Worm (Caenorhabditis elegans) whole organism, L1 larva: ENCODE results near the gene xbx-5.
A peak's percentile ranks its signal among the peaks of the same experiment; 100 is the strongest.

Experiments used
- C16A3.4 ChIP-seq: fragments of 150-350 bp; optimal IDR thresholded peaks from 2 replicates; lab custom pipeline; 2014; ENCODE audit warnings: missing biosample characterization, missing genetic modification characterization
- C34B4.2 ChIP-seq: sonication (generic microtip); optimal IDR thresholded peaks from 2 replicates; lab custom pipeline; 2017; ENCODE audit warnings: mild to moderate bottlenecking, missing genetic modification characterization, missing compliant biosample characterization
- aha-1 ChIP-seq: fragments of 150-350 bp; optimal IDR thresholded peaks from 2 replicates; lab custom pipeline; 2014; ENCODE audit warnings: missing biosample characterization, missing genetic modification characterization
- alr-1 ChIP-seq: fragments of 200-800 bp; sonication (Bioruptor generic); optimal IDR thresholded peaks from 2 replicates; lab custom pipeline; 2018; ENCODE audit warnings: borderline replicate concordance, mild to moderate bottlenecking, missing genetic modification characterization, missing compliant biosample characterization
- blmp-1 ChIP-seq: fragments of 150-350 bp; optimal IDR thresholded peaks from 2 replicates; lab custom pipeline; 2014; ENCODE audit warnings: missing biosample characterization, missing genetic modification characterization
- ceh-8 ChIP-seq: fragments of 200-800 bp; sonication (Bioruptor generic); optimal IDR thresholded peaks from 2 replicates; lab custom pipeline; 2018; ENCODE audit warnings: mild to moderate bottlenecking, missing genetic modification characterization, moderate library complexity, missing compliant biosample characterization
- ceh-82 ChIP-seq, 3 experiments: fragments of 150-350 bp in 1 of 3; sonication (generic microtip) in 2 of 3; optimal IDR thresholded peaks; 2 replicates each; lab custom pipeline; 2014 to 2017; ENCODE audit warnings: missing biosample characterization in 3 of 3, missing genetic modification characterization in 3 of 3
- ceh-90 ChIP-seq: sonication (generic microtip); optimal IDR thresholded peaks from 2 replicates; lab custom pipeline; 2016; ENCODE audit warnings: missing genetic modification characterization, missing compliant biosample characterization
- dpl-1 ChIP-seq, 3 experiments: fragments of 150-350 bp in 2 of 3; sonication (generic microtip) in 1 of 3; optimal IDR thresholded peaks; 2 replicates each; lab custom pipeline; 2014 to 2017; ENCODE audit warnings: missing biosample characterization in 3 of 3, missing genetic modification characterization in 3 of 3, missing genetic modification reagents in 3 of 3
- dsc-1 ChIP-seq: sonication (generic microtip); optimal IDR thresholded peaks from 2 replicates; lab custom pipeline; 2016; ENCODE audit warnings: mild to moderate bottlenecking, missing genetic modification characterization, missing compliant biosample characterization
- efl-1 ChIP-seq, 4 experiments: fragments of 150-350 bp; optimal IDR thresholded peaks in 3 of 4; peaks in 1 of 4; 1 replicate in 1 of 4; 2 replicates in 3 of 4; lab custom pipeline; 2014; ENCODE audit warnings: missing biosample characterization in 2 of 4, missing genetic modification characterization in 2 of 4, missing genetic modification reagents in 2 of 4
- egl-27 ChIP-seq, 2 experiments: fragments of 150-350 bp in 1 of 2; sonication (generic microtip); optimal IDR thresholded peaks; 3 replicates each; lab custom pipeline; 2017 to 2018; ENCODE audit warnings: missing biosample characterization in 2 of 2, missing genetic modification characterization in 2 of 2, missing genetic modification reagents in 2 of 2
- elt-2 ChIP-seq: sonication (generic microtip); optimal IDR thresholded peaks from 2 replicates; lab custom pipeline; 2016; ENCODE audit warnings: missing genetic modification characterization, mild to moderate bottlenecking, inconsistent platforms, missing compliant biosample characterization, missing genetic modification reagents
- elt-3 ChIP-seq, 6 experiments: fragments of 150-350 bp in 1 of 6; sonication (generic microtip); optimal IDR thresholded peaks; 2 replicates each; lab custom pipeline; 2017 to 2018; ENCODE audit warnings: missing biosample characterization in 6 of 6, missing genetic modification characterization in 6 of 6, inconsistent platforms in 1 of 6
- ets-5 ChIP-seq: fragments of 200-800 bp; sonication (Bioruptor generic); IDR thresholded peaks from 2 replicates; pipeline ENCODE4 v1.3.6; 2022; ENCODE audit warnings: missing genetic modification characterization, missing compliant biosample characterization
- fkh-4 ChIP-seq: sonication (generic microtip); optimal IDR thresholded peaks from 2 replicates; lab custom pipeline; 2016; ENCODE audit warnings: missing compliant biosample characterization, missing genetic modification characterization, borderline replicate concordance
- fkh-8 ChIP-seq: sonication (generic microtip); optimal IDR thresholded peaks from 2 replicates; lab custom pipeline; 2016; ENCODE audit warnings: mild to moderate bottlenecking, missing genetic modification characterization, missing compliant biosample characterization
- fos-1 ChIP-seq: fragments of 150-350 bp; optimal IDR thresholded peaks from 2 replicates; lab custom pipeline; 2014; ENCODE audit warnings: missing biosample characterization, missing genetic modification characterization
- grh-1 ChIP-seq: fragments of 200-800 bp; sonication (Bioruptor generic); IDR thresholded peaks from 2 replicates; pipeline ENCODE4 v1.3.6; 2022; ENCODE audit warnings: missing genetic modification reagents, missing genetic modification characterization, missing compliant biosample characterization
- hlh-17 ChIP-seq: fragments of 200-800 bp; sonication (Bioruptor generic); optimal IDR thresholded peaks from 2 replicates; lab custom pipeline; 2018; ENCODE audit warnings: missing genetic modification characterization, mild to moderate bottlenecking, missing compliant biosample characterization, moderate library complexity, borderline replicate concordance
- hlh-4 ChIP-seq: sonication (generic microtip); optimal IDR thresholded peaks from 2 replicates; lab custom pipeline; 2016; ENCODE audit warnings: mild to moderate bottlenecking, missing genetic modification characterization, missing compliant biosample characterization
- irx-1 ChIP-seq: sonication (generic microtip); optimal IDR thresholded peaks from 2 replicates; lab custom pipeline; 2016; ENCODE audit warnings: missing genetic modification characterization, missing compliant biosample characterization
- isw-1 ChIP-seq: fragments of 200-800 bp; sonication (Bioruptor generic); IDR thresholded peaks from 2 replicates; pipeline ENCODE4 v1.3.6; 2022; ENCODE audit warnings: missing genetic modification characterization, missing compliant biosample characterization
- jun-1 ChIP-seq: fragments of 150-350 bp; optimal IDR thresholded peaks from 2 replicates; lab custom pipeline; 2014; ENCODE audit warnings: missing biosample characterization, missing genetic modification reagents, missing genetic modification characterization
- lin-14 ChIP-seq: fragments of 200-800 bp; sonication (Bioruptor generic); optimal IDR thresholded peaks from 2 replicates; lab custom pipeline; 2018; ENCODE audit warnings: mild to moderate bottlenecking, missing genetic modification characterization, moderate library complexity, missing compliant biosample characterization
- lin-35 ChIP-seq, 2 experiments: fragments of 150-350 bp; optimal IDR thresholded peaks; 2 replicates each; lab custom pipeline; 2014; ENCODE audit warnings: missing biosample characterization in 2 of 2, missing genetic modification characterization in 2 of 2, missing genetic modification reagents in 2 of 2
- lin-39 ChIP-seq: fragments of 150-350 bp; optimal IDR thresholded peaks from 2 replicates; lab custom pipeline; 2014; ENCODE audit warnings: missing biosample characterization, missing genetic modification reagents, missing genetic modification characterization
- lsy-2 ChIP-seq, 2 experiments: fragments of 150-350 bp; optimal IDR thresholded peaks; 2 replicates each; lab custom pipeline; 2014; ENCODE audit warnings: missing biosample characterization in 2 of 2, missing genetic modification characterization in 2 of 2
- mef-2 ChIP-seq: fragments of 150-350 bp; optimal IDR thresholded peaks from 2 replicates; lab custom pipeline; 2014; ENCODE audit warnings: missing biosample characterization, missing genetic modification characterization
- nhr-12 ChIP-seq: sonication (generic microtip); optimal IDR thresholded peaks from 2 replicates; lab custom pipeline; 2017; ENCODE audit warnings: missing biosample characterization, missing genetic modification characterization
- nhr-19 ChIP-seq: fragments of 200-800 bp; sonication (Bioruptor generic); conservative IDR thresholded peaks from 2 replicates; pipeline ENCODE4 v1.3.6; 2022; ENCODE audit warnings: missing genetic modification characterization, missing compliant biosample characterization
- nhr-237 ChIP-seq: fragments of 150-350 bp; optimal IDR thresholded peaks from 2 replicates; lab custom pipeline; 2014; ENCODE audit warnings: missing biosample characterization, missing genetic modification characterization
- nhr-47 ChIP-seq: sonication (generic microtip); optimal IDR thresholded peaks from 2 replicates; lab custom pipeline; 2016; ENCODE audit warnings: mild to moderate bottlenecking, missing genetic modification characterization, moderate library complexity, missing compliant biosample characterization
- nhr-85 ChIP-seq: sonication (generic microtip); peaks from one replicate; lab custom pipeline; 2016; ENCODE audit warnings: missing genetic modification characterization, inconsistent platforms, missing compliant biosample characterization
- nhr-90 ChIP-seq: sonication (generic microtip); optimal IDR thresholded peaks from 2 replicates; lab custom pipeline; 2016; ENCODE audit warnings: mild to moderate bottlenecking, missing genetic modification characterization, missing compliant biosample characterization; ENCODE audit not compliant: poor library complexity
- pag-3 ChIP-seq: sonication (generic microtip); optimal IDR thresholded peaks from 2 replicates; lab custom pipeline; 2017; ENCODE audit warnings: missing genetic modification characterization, mild to moderate bottlenecking, missing compliant biosample characterization, antibody characterized with exemption, borderline replicate concordance; ENCODE audit not compliant: insufficient read depth
- pax-3 ChIP-seq: fragments of 200-800 bp; sonication (Bioruptor generic); optimal IDR thresholded peaks from 2 replicates; lab custom pipeline; 2018; ENCODE audit warnings: mild to moderate bottlenecking, missing genetic modification characterization, moderate library complexity, missing compliant biosample characterization
- pqm-1 ChIP-seq: sonication (generic microtip); optimal IDR thresholded peaks from 3 replicates; lab custom pipeline; 2017; ENCODE audit warnings: missing biosample characterization, missing genetic modification characterization
- rnt-1 ChIP-seq: sonication (generic microtip); optimal IDR thresholded peaks from 2 replicates; lab custom pipeline; 2016; ENCODE audit warnings: mild to moderate bottlenecking, missing genetic modification characterization, moderate library complexity, missing compliant biosample characterization
- snpc-4 ChIP-seq: fragments of 150-350 bp; optimal IDR thresholded peaks from 2 replicates; lab custom pipeline; 2014; ENCODE audit warnings: missing biosample characterization, missing genetic modification characterization
- snu-23 ChIP-seq: sonication (generic microtip); optimal IDR thresholded peaks from 2 replicates; lab custom pipeline; 2016; ENCODE audit warnings: missing genetic modification characterization, missing compliant biosample characterization
- sox-4 ChIP-seq: sonication (generic microtip); optimal IDR thresholded peaks from 2 replicates; lab custom pipeline; 2016; ENCODE audit warnings: missing genetic modification characterization, missing compliant biosample characterization
- sptf-1 ChIP-seq: fragments of 150-350 bp; optimal IDR thresholded peaks from 2 replicates; lab custom pipeline; 2014; ENCODE audit warnings: missing biosample characterization, missing genetic modification characterization
- sup-37 ChIP-seq: fragments of 200-800 bp; sonication (Bioruptor generic); optimal IDR thresholded peaks from 2 replicates; lab custom pipeline; 2018; ENCODE audit warnings: mild to moderate bottlenecking, missing genetic modification characterization, missing compliant biosample characterization
- tbx-2 ChIP-seq: sonication (generic microtip); optimal IDR thresholded peaks from 2 replicates; lab custom pipeline; 2016; ENCODE audit warnings: missing genetic modification characterization, missing compliant biosample characterization
- tlp-1 ChIP-seq: fragments of 150-350 bp; optimal IDR thresholded peaks from 2 replicates; lab custom pipeline; 2014; ENCODE audit warnings: missing biosample characterization, missing genetic modification characterization
- unc-130 ChIP-seq: fragments of 150-350 bp; optimal IDR thresholded peaks from 2 replicates; lab custom pipeline; 2017; ENCODE audit warnings: missing biosample characterization, missing genetic modification characterization, inconsistent platforms
- unc-62 ChIP-seq: fragments of 150-350 bp; optimal IDR thresholded peaks from 2 replicates; lab custom pipeline; 2014; ENCODE audit warnings: missing biosample characterization, missing genetic modification reagents, missing genetic modification characterization
- unc-86 ChIP-seq: sonication (generic microtip); optimal IDR thresholded peaks from 2 replicates; lab custom pipeline; 2016; ENCODE audit warnings: missing genetic modification characterization, missing compliant biosample characterization
- xbp-1 ChIP-seq: sonication (generic microtip); optimal IDR thresholded peaks from 2 replicates; lab custom pipeline; 2016; ENCODE audit warnings: missing genetic modification characterization, missing compliant biosample characterization
- zag-1 ChIP-seq: fragments of 150-350 bp; optimal IDR thresholded peaks from 2 replicates; lab custom pipeline; 2014; ENCODE audit warnings: missing biosample characterization, missing genetic modification characterization
- ztf-11 ChIP-seq, 2 experiments: sonication (generic microtip); optimal IDR thresholded peaks; 2 replicates each; lab custom pipeline; 2016 to 2017; ENCODE audit warnings: missing genetic modification characterization in 2 of 2, missing biosample characterization in 1 of 2, missing compliant biosample characterization in 1 of 2
- ztf-4 ChIP-seq: fragments of 150-350 bp; optimal IDR thresholded peaks from 2 replicates; lab custom pipeline; 2014; ENCODE audit warnings: missing biosample characterization, missing genetic modification characterization

The xbx-5 gene

DNA sequence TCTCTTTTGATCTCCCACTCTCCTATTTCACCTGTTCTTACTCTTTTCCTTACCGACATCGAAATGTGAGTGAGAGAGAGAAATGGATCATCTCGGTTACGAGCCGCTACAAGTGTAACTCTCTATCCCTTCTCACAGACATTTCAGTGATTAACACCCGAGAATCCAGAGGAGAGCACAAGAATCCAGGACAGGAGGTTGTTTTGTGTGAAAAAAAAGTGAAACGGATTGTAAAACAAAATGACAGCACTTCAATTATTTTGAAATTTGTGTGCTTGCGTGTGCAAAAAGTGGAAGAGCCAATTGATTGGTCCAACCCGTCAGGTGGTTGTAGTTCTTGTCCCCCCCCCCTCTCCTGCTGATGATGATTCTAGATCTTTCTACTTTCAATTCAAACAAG, 21.4 kb downstream of the xbx-5 start:
- TF ChIP-seq nhr-85 (tag; lab: Kevin White, UChicago) (no peak), rnt-1 (tag; lab: Kevin White, UChicago) (peak; percentile 75), pag-3 (tag; lab: Kevin White, UChicago) (no peak), sox-4 (tag; lab: Kevin White, UChicago) (no peak), C16A3.4 (peak; percentile 14), nhr-90 (no peak), egl-27 (tag; optimal IDR thresholded peaks at IDR 0.05; lab: Kevin White, UChicago) (no peak), nhr-237 (no peak), snu-23 (GFP tag; lab: Kevin White, UChicago) (peak; percentile 59), lin-35 (GFP tag; optimal IDR thresholded peaks at IDR 0.05; lab: Kevin White, UChicago) (no peak), pax-3 (no peak), fkh-4 (tag; lab: Kevin White, UChicago) (no peak), jun-1 (no peak), unc-130 (tag; lab: Kevin White, UChicago) (peak; percentile 27), ets-5 (no peak), nhr-47 (tag; lab: Kevin White, UChicago) (no peak), elt-3 (tag; optimal IDR thresholded peaks at IDR 0.05; lab: Kevin White, UChicago) (no peak), ceh-90 (no peak), alr-1 (no peak), irx-1 (tag; lab: Kevin White, UChicago) (no peak), lin-39 (tag; lab: Kevin White, UChicago) (no peak), nhr-19 (GFP tag; lab: Robert Waterston, UW) (peak; percentile 53), sptf-1 (tag; lab: Kevin White, UChicago) (no peak), xbp-1 (tag; lab: Kevin White, UChicago) (no peak), aha-1 (no peak), lin-14 (peak; percentile 73), mef-2 (tag; lab: Kevin White, UChicago) (no peak), hlh-17 (GFP tag; lab: Kevin White, UChicago) (no peak), nhr-12 (no peak), sup-37 (no peak), fkh-8 (tag; lab: Kevin White, UChicago) (no peak), unc-86 (tag; lab: Kevin White, UChicago) (no peak), zag-1 (no peak), isw-1 (GFP tag; lab: Robert Waterston, UW) (no peak), unc-62 (no peak), grh-1 (GFP tag; lab: Robert Waterston, UW) (no peak), dsc-1 (tag; lab: Kevin White, UChicago) (no peak), fos-1 (no peak), dpl-1 (GFP tag; optimal IDR thresholded peaks at IDR 0.05; lab: Kevin White, UChicago) (no peak), ztf-11 (tag; optimal IDR thresholded peaks at IDR 0.05; lab: Kevin White, UChicago) (no peak), ceh-8 (no peak), elt-2 (tag; lab: Kevin White, UChicago) (no peak), ztf-4 (no peak), efl-1 (optimal IDR thresholded peaks at IDR 0.05; lab: Kevin White, UChicago) (peak in 1 of 2 experiments; percentile 21), efl-1 (GFP tag; optimal IDR thresholded peaks at IDR 0.05 in 1 of 2; lab: Kevin White, UChicago) (no peak), blmp-1 (no peak), tbx-2 (no peak), pqm-1 (no peak), ceh-82 (tag; optimal IDR thresholded peaks at IDR 0.05; lab: Kevin White, UChicago) (no peak), snpc-4 (tag; lab: Kevin White, UChicago) (no peak), hlh-4 (tag; lab: Kevin White, UChicago) (no peak), tlp-1 (tag; lab: Kevin White, UChicago) (no peak), C34B4.2 (tag; lab: Kevin White, UChicago) (no peak), lsy-2 (tag; optimal IDR thresholded peaks at IDR 0.05; lab: Kevin White, UChicago) (peak; percentile 19 to 74)
